Fruit fly (Drosophila melanogaster): ENCODE data around the gene CG9154.
A peak's percentile ranks its signal among the peaks of the same experiment; 100 is the strongest.

Gene CG9154

dm6 chr2L:6098479-6099269, 28.2 kb upstream of the CG9154 start, which contains the start of gene CG9175 (continued):
- TF ChIP-seq CG32532 (GFP tag; IDR thresholded peaks at IDR 0.05): peak; percentile 58; the same call in 1 of the 2 replicates
- TF ChIP-seq CG18619 (GFP tag; optimal IDR thresholded peaks at IDR 0.05): peak; percentile 36
- peak; percentile 46 for TF ChIP-seq CG9817 (tag; optimal IDR thresholded peaks at IDR 0.05)
- TF ChIP-seq ssp (GFP tag; IDR thresholded peaks at IDR 0.05): no peak
- no peak for TF ChIP-seq CG9437 (GFP tag; optimal IDR thresholded peaks at IDR 0.05)
- TF ChIP-seq onecut (GFP tag; IDR thresholded peaks at IDR 0.05): peak; percentile 64; the same call in 1 of the 2 replicates
- peak; percentile 41 for TF ChIP-seq zfh2 (GFP tag; optimal IDR thresholded peaks at IDR 0.05)
- peak; percentile 19; the same call in 1 of the 3 replicates for TF ChIP-seq CG17361 (GFP tag; IDR thresholded peaks at IDR 0.05)
- no peak for TF ChIP-seq zf30C (GFP tag; optimal IDR thresholded peaks at IDR 0.05)
- peak; percentile 61 for TF ChIP-seq CG2120 (GFP tag; optimal IDR thresholded peaks at IDR 0.05)
- TF ChIP-seq HLH54F (GFP tag; optimal IDR thresholded peaks at IDR 0.05): peak; percentile 22
- TF ChIP-seq sob (GFP tag; IDR thresholded peaks at IDR 0.05): peak; percentile 74
- TF ChIP-seq Blimp-1 (GFP tag; optimal IDR thresholded peaks at IDR 0.05): peak; percentile 22
- TF ChIP-seq schlank (tag; optimal IDR thresholded peaks at IDR 0.05): no peak
- TF ChIP-seq aop (GFP tag; IDR thresholded peaks at IDR 0.05): no peak
- no peak for TF ChIP-seq CG17328 (GFP tag; IDR thresholded peaks at IDR 0.05)
- no peak for TF ChIP-seq CG3407 (GFP tag; optimal IDR thresholded peaks at IDR 0.05)
- TF ChIP-seq Jarid2 (GFP tag; optimal IDR thresholded peaks at IDR 0.05): no peak
- peak; percentile 93 for TF ChIP-seq tna (GFP tag; IDR thresholded peaks at IDR 0.05; ENCODE audit: partially characterized antibody)
- TF ChIP-seq lab (GFP tag; optimal IDR thresholded peaks at IDR 0.05): peak; percentile 67
- TF ChIP-seq CG8281 (tag; optimal IDR thresholded peaks at IDR 0.05): no peak
- TF ChIP-seq CG1647 (GFP tag; optimal IDR thresholded peaks at IDR 0.05): peak; percentile 13
- TF ChIP-seq amos (GFP tag; IDR thresholded peaks at IDR 0.05; ENCODE audit: partially characterized antibody): peak; percentile 98
- TF ChIP-seq Sox100B (GFP tag; optimal IDR thresholded peaks at IDR 0.05): no peak
- TF ChIP-seq CG31441 (GFP tag; IDR thresholded peaks at IDR 0.05): no peak
- peak; percentile 5 for TF ChIP-seq CG11398 (GFP tag; optimal IDR thresholded peaks at IDR 0.05)
- TF ChIP-seq CG3281 (GFP tag; optimal IDR thresholded peaks at IDR 0.05): no peak
- no peak for TF ChIP-seq fd64A (GFP tag; optimal IDR thresholded peaks at IDR 0.05)
- TF ChIP-seq YL-1 (GFP tag; optimal IDR thresholded peaks at IDR 0.05): peak; percentile 94
- no peak for TF ChIP-seq odd (GFP tag; optimal IDR thresholded peaks at IDR 0.05)
- no peak for TF ChIP-seq otp (GFP tag; IDR thresholded peaks at IDR 0.05)
- TF ChIP-seq CG13424 (tag; optimal IDR thresholded peaks at IDR 0.05): peak; percentile 28
- TF ChIP-seq bab2 (GFP tag; optimal IDR thresholded peaks at IDR 0.05): peak; percentile 8
- peak; percentile 65 for TF ChIP-seq B-H2 (GFP tag; optimal IDR thresholded peaks at IDR 0.05)
- no peak for TF ChIP-seq al (GFP tag; IDR thresholded peaks at IDR 0.05)
- no peak for TF ChIP-seq CG16815 (GFP tag; optimal IDR thresholded peaks at IDR 0.05)
- peak; percentile 40 to 45 for TF ChIP-seq dpn (GFP tag; optimal IDR thresholded peaks at IDR 0.05)
- TF ChIP-seq stwl (tag; optimal IDR thresholded peaks at IDR 0.05): peak; percentile 94
- no peak for TF ChIP-seq CG15479 (GFP tag; optimal IDR thresholded peaks at IDR 0.05)
- no peak for TF ChIP-seq CG12219 (GFP tag; optimal IDR thresholded peaks at IDR 0.05)
- TF ChIP-seq CG17568 (GFP tag; optimal IDR thresholded peaks at IDR 0.05): no peak
- no peak for TF ChIP-seq CG1602 (GFP tag; optimal IDR thresholded peaks at IDR 0.05)
- peak; percentile 6 for TF ChIP-seq vfl (GFP tag; optimal IDR thresholded peaks at IDR 0.05)
- no peak for TF ChIP-seq CG17612 (GFP tag; IDR thresholded peaks at IDR 0.05)
- no peak for TF ChIP-seq z (GFP tag; IDR thresholded peaks at IDR 0.05)
- TF ChIP-seq CG18476 (GFP tag; optimal IDR thresholded peaks at IDR 0.05): no peak
- TF ChIP-seq wor (GFP tag; IDR thresholded peaks at IDR 0.05): no peak
- peak; percentile 22 for TF ChIP-seq CG18262 (tag; optimal IDR thresholded peaks at IDR 0.05)
- peak; percentile 99 for TF ChIP-seq Sry-δ (GFP tag; optimal IDR thresholded peaks at IDR 0.05)
